Fruit fly (Drosophila melanogaster) whole organism, embryonic: Measurements from ENCODE around the gene CG17107.

ENCODE experiments used
- Abd-B ChIP-seq: fragments of 200-800 bp; sonication (Bioruptor generic); optimal IDR thresholded peaks from 2 replicates; lab custom pipeline; 2018; ENCODE audit warnings: missing biosample characterization, mild to moderate bottlenecking, missing genetic modification characterization, moderate library complexity
- Bdp1 ChIP-seq: fragments of 200-800 bp; sonication (Bioruptor generic); optimal IDR thresholded peaks from 3 replicates; lab custom pipeline; 2016; ENCODE audit warnings: missing biosample characterization, missing genetic modification characterization
- CG10321 ChIP-seq: fragments of 200-800 bp; sonication (Bioruptor generic); IDR thresholded peaks from 2 replicates; pipeline ENCODE4 v1.3.6; 2022; ENCODE audit warnings: missing biosample characterization, missing genetic modification characterization
- CG10462 ChIP-seq: fragments of 200-800 bp; sonication (Bioruptor generic); optimal IDR thresholded peaks from 2 replicates; lab custom pipeline; 2016; ENCODE audit warnings: missing biosample characterization, missing genetic modification characterization
- CG12744 ChIP-seq: fragments of 200-800 bp; sonication (Bioruptor generic); optimal IDR thresholded peaks from 2 replicates; lab custom pipeline; 2016; ENCODE audit warnings: missing biosample characterization, missing genetic modification characterization
- CG12769 ChIP-seq: fragments of 200-800 bp; sonication (Bioruptor generic); optimal IDR thresholded peaks from 2 replicates; lab custom pipeline; 2019; ENCODE audit warnings: missing biosample characterization, mild to moderate bottlenecking, missing genetic modification characterization, moderate library complexity
- CG13894 ChIP-seq: fragments of 200-800 bp; sonication (Bioruptor generic); optimal IDR thresholded peaks from 3 replicates; lab custom pipeline; 2018; ENCODE audit warnings: missing biosample characterization, mild to moderate bottlenecking, missing genetic modification characterization, moderate library complexity
- CG15269 ChIP-seq: fragments of 200-800 bp; sonication (Bioruptor generic); optimal IDR thresholded peaks from 2 replicates; lab custom pipeline; 2018; ENCODE audit warnings: missing biosample characterization, mild to moderate bottlenecking, missing genetic modification characterization, moderate library complexity
- CG16863 ChIP-seq: fragments of 200-800 bp; sonication (Bioruptor generic); optimal IDR thresholded peaks from 3 replicates; lab custom pipeline; 2016; ENCODE audit warnings: missing biosample characterization, missing genetic modification characterization
- CG17186 ChIP-seq: fragments of 200-800 bp; sonication (Bioruptor generic); optimal IDR thresholded peaks from 3 replicates; lab custom pipeline; 2017; ENCODE audit warnings: missing biosample characterization, missing genetic modification reagents, missing genetic modification characterization
- CG31224 ChIP-seq: fragments of 200-800 bp; sonication (Bioruptor generic); IDR thresholded peaks from 2 replicates; pipeline ENCODE4 v1.3.6; 2022; ENCODE audit warnings: missing biosample characterization, missing genetic modification characterization
- CG3281 ChIP-seq: fragments of 200-800 bp; sonication (Bioruptor generic); optimal IDR thresholded peaks from 3 replicates; lab custom pipeline; 2017; ENCODE audit warnings: missing biosample characterization, mild to moderate bottlenecking, missing genetic modification characterization
- CG4282 ChIP-seq: fragments of 200-800 bp; sonication (Bioruptor generic); optimal IDR thresholded peaks from 2 replicates; lab custom pipeline; 2016; ENCODE audit warnings: missing biosample characterization, missing genetic modification characterization
- CG4617 ChIP-seq: fragments of 200-800 bp; sonication (Bioruptor generic); optimal IDR thresholded peaks from 3 replicates; lab custom pipeline; 2016; ENCODE audit warnings: missing biosample characterization, missing genetic modification characterization, borderline replicate concordance
- CG4820 ChIP-seq: fragments of 200-800 bp; sonication (Bioruptor generic); optimal IDR thresholded peaks from 3 replicates; lab custom pipeline; 2016; ENCODE audit warnings: missing biosample characterization, missing genetic modification characterization
- CG5180 ChIP-seq: fragments of 200-800 bp; sonication (Bioruptor generic); optimal IDR thresholded peaks from 3 replicates; lab custom pipeline; 2017; ENCODE audit warnings: missing biosample characterization, missing genetic modification characterization, mild to moderate bottlenecking, moderate library complexity, missing genetic modification reagents
- CG9609 ChIP-seq: fragments of 200-800 bp; sonication (Bioruptor generic); optimal IDR thresholded peaks from 3 replicates; lab custom pipeline; 2016; ENCODE audit warnings: missing biosample characterization, missing genetic modification characterization
- Eip74EF ChIP-seq, 2 experiments: fragments of 200-800 bp in 1 of 2; fragments of >200 bp in 1 of 2; sonication (Bioruptor generic) in 1 of 2; optimal IDR thresholded peaks; 2 replicates each; lab custom pipeline; 2017 to 2019; ENCODE audit warnings: missing biosample characterization in 2 of 2, missing genetic modification characterization in 2 of 2, mild to moderate bottlenecking in 1 of 2, moderate library complexity in 1 of 2
- Hmx ChIP-seq: fragments of 200-800 bp; sonication (Bioruptor generic); optimal IDR thresholded peaks from 2 replicates; lab custom pipeline; 2016; ENCODE audit warnings: missing biosample characterization, missing genetic modification characterization
- Hr78 ChIP-seq, 2 experiments: fragments of 200-800 bp in 1 of 2; fragments of >200 bp in 1 of 2; sonication (Bioruptor generic) in 1 of 2; optimal IDR thresholded peaks; 2 replicates each; lab custom pipeline; 2017 to 2019; ENCODE audit warnings: missing biosample characterization in 2 of 2, missing genetic modification characterization in 2 of 2, mild to moderate bottlenecking in 1 of 2, moderate library complexity in 1 of 2
- Hsf ChIP-seq: fragments of 200-800 bp; sonication (Bioruptor generic); optimal IDR thresholded peaks from 3 replicates; lab custom pipeline; 2016; ENCODE audit warnings: missing biosample characterization, missing genetic modification characterization
- Neu2 ChIP-seq: fragments of 200-800 bp; sonication (Bioruptor generic); optimal IDR thresholded peaks from 3 replicates; lab custom pipeline; 2016; ENCODE audit warnings: missing biosample characterization, missing genetic modification characterization, borderline replicate concordance
- Stat92E ChIP-seq, 3 experiments: fragments of >200 bp in 2 of 3; fragments of 200-800 bp in 1 of 3; sonication (Bioruptor generic) in 1 of 3; optimal IDR thresholded peaks; 2 replicates each; lab custom pipeline; 2017 to 2019; ENCODE audit warnings: missing biosample characterization in 3 of 3, missing genetic modification characterization in 3 of 3, mild to moderate bottlenecking in 1 of 3, moderate library complexity in 1 of 3
- Trl ChIP-seq, 3 experiments: fragments of >200 bp in 2 of 3; fragments of 200-800 bp in 1 of 3; sonication (Bioruptor generic) in 1 of 3; optimal IDR thresholded peaks; 2 replicates in 1 of 3; 3 replicates in 2 of 3; lab custom pipeline; 2016 to 2017; ENCODE audit warnings: missing biosample characterization in 1 of 3, missing genetic modification characterization in 1 of 3
- bowl ChIP-seq: fragments of 200-800 bp; sonication (Bioruptor generic); IDR thresholded peaks from 2 replicates; pipeline ENCODE4 v1.3.6; 2022; ENCODE audit warnings: missing biosample characterization, missing genetic modification characterization
- cad ChIP-seq: fragments of >200 bp; optimal IDR thresholded peaks from 2 replicates; lab custom pipeline; 2017; ENCODE audit warnings: missing biosample characterization, missing genetic modification characterization
- caup ChIP-seq: fragments of 200-800 bp; sonication (Bioruptor generic); optimal IDR thresholded peaks from 3 replicates; lab custom pipeline; 2017; ENCODE audit warnings: missing biosample characterization, mild to moderate bottlenecking, missing genetic modification characterization, moderate library complexity; ENCODE audit not compliant: severe bottlenecking
- croc ChIP-seq: fragments of 200-800 bp; sonication (Bioruptor generic); conservative IDR thresholded peaks from 3 replicates; pipeline ENCODE4 v1.3.6; 2022; ENCODE audit warnings: missing biosample characterization, missing genetic modification characterization
- dati ChIP-seq: fragments of 200-800 bp; sonication (Bioruptor generic); IDR thresholded peaks from 2 replicates; pipeline ENCODE4 v1.3.6; 2022; ENCODE audit warnings: missing biosample characterization, missing genetic modification characterization
- dpn ChIP-seq, 2 experiments: fragments of 200-800 bp; sonication (Bioruptor generic); optimal IDR thresholded peaks; 3 replicates each; lab custom pipeline; 2016; ENCODE audit warnings: missing biosample characterization in 2 of 2, missing genetic modification characterization in 2 of 2
- exex ChIP-seq: fragments of 200-800 bp; sonication (Bioruptor generic); optimal IDR thresholded peaks from 4 replicates; lab custom pipeline; 2018; ENCODE audit warnings: missing biosample characterization, mild to moderate bottlenecking, missing genetic modification characterization, moderate library complexity
- fd3F ChIP-seq: fragments of 200-800 bp; sonication (Bioruptor generic); optimal IDR thresholded peaks from 2 replicates; lab custom pipeline; 2018; ENCODE audit warnings: missing biosample characterization, mild to moderate bottlenecking, missing genetic modification characterization, moderate library complexity
- gcm ChIP-seq: fragments of 200-800 bp; sonication (Bioruptor generic); optimal IDR thresholded peaks from 2 replicates; lab custom pipeline; 2019; ENCODE audit warnings: missing biosample characterization, mild to moderate bottlenecking, missing genetic modification characterization, moderate library complexity
- grn ChIP-seq: fragments of 200-800 bp; sonication (Bioruptor generic); optimal IDR thresholded peaks from 3 replicates; lab custom pipeline; 2017; ENCODE audit warnings: missing biosample characterization, missing genetic modification characterization
- klu ChIP-seq: fragments of 200-800 bp; sonication (Bioruptor generic); IDR thresholded peaks from 2 replicates; pipeline ENCODE4 v1.3.6; 2022; ENCODE audit warnings: missing biosample characterization, missing genetic modification characterization
- knrl ChIP-seq: fragments of 200-800 bp; sonication (Bioruptor generic); IDR thresholded peaks from 3 replicates; pipeline ENCODE4 v1.3.6; 2022; ENCODE audit warnings: missing biosample characterization, missing genetic modification characterization; ENCODE audit not compliant: partially characterized antibody
- lab ChIP-seq: fragments of 200-800 bp; sonication (Bioruptor generic); optimal IDR thresholded peaks from 3 replicates; lab custom pipeline; 2017; ENCODE audit warnings: missing biosample characterization, missing genetic modification characterization, mild to moderate bottlenecking, moderate library complexity, missing genetic modification reagents
- luna ChIP-seq: fragments of 200-800 bp; sonication (Bioruptor generic); optimal IDR thresholded peaks from 2 replicates; lab custom pipeline; 2016; ENCODE audit warnings: missing biosample characterization, missing genetic modification characterization
- mam ChIP-seq: fragments of 200-800 bp; sonication (Bioruptor generic); optimal IDR thresholded peaks from 3 replicates; lab custom pipeline; 2016; ENCODE audit warnings: missing biosample characterization, missing genetic modification characterization
- mirr ChIP-seq: fragments of 200-800 bp; sonication (Bioruptor generic); optimal IDR thresholded peaks from 3 replicates; lab custom pipeline; 2018; ENCODE audit warnings: missing biosample characterization, mild to moderate bottlenecking, missing genetic modification characterization
- sens ChIP-seq: fragments of 200-800 bp; sonication (Bioruptor generic); peaks from one replicate; lab custom pipeline; 2016; ENCODE audit warnings: missing biosample characterization, missing genetic modification characterization
- sima ChIP-seq: fragments of 200-800 bp; sonication (Bioruptor generic); optimal IDR thresholded peaks from 2 replicates; lab custom pipeline; 2016; ENCODE audit warnings: missing biosample characterization, missing genetic modification characterization
- stwl ChIP-seq: fragments of 200-800 bp; sonication (Bioruptor generic); optimal IDR thresholded peaks from 3 replicates; lab custom pipeline; 2018; ENCODE audit warnings: missing biosample characterization, mild to moderate bottlenecking, missing genetic modification characterization, moderate library complexity
- tgo ChIP-seq: fragments of 200-800 bp; sonication (Bioruptor generic); IDR thresholded peaks from 3 replicates; pipeline ENCODE4 v1.3.6; 2022; ENCODE audit warnings: missing biosample characterization, missing genetic modification characterization
- tup ChIP-seq: fragments of 200-800 bp; sonication (Bioruptor generic); optimal IDR thresholded peaks from 2 replicates; lab custom pipeline; 2016; ENCODE audit warnings: missing biosample characterization, mild to moderate bottlenecking, missing genetic modification characterization, moderate library complexity
- vvl ChIP-seq: fragments of 200-800 bp; sonication (Bioruptor generic); IDR thresholded peaks from 2 replicates; pipeline ENCODE4 v1.3.6; 2022; ENCODE audit warnings: missing biosample characterization, missing genetic modification characterization
- wdn ChIP-seq: fragments of 200-800 bp; sonication (Bioruptor generic); IDR thresholded peaks from 2 replicates; pipeline ENCODE4 v1.3.6; 2022; ENCODE audit warnings: missing biosample characterization, missing genetic modification characterization

The CG17107 gene

dm6 chr2L:10697992-10698391, 16.3 kb downstream of the CG17107 start, which contains the start of gene CG7300 (continued):
- TF ChIP-seq croc (GFP tag; lab: Robert Waterston, UW): no peak; the same call in 2 of the 3 replicates

- TF ChIP-seq mirr (peak; percentile 69), CG17186 (GFP tag; lab: Kevin White, UChicago) (no peak), CG15269 (no peak), klu (GFP tag; lab: Robert Waterston, UW) (no peak), fd3F (GFP tag; lab: Kevin White, UChicago) (no peak), CG10321 (GFP tag; lab: Robert Waterston, UW) (no peak), stwl (tag; lab: Kevin White, UChicago) (no peak), Eip74EF (GFP tag; optimal IDR thresholded peaks at IDR 0.05; lab: Kevin White, UChicago) (no peak), Bdp1 (no peak), Neu2 (no peak), Hmx (GFP tag; lab: Kevin White, UChicago) (no peak), CG4617 (GFP tag; lab: Kevin White, UChicago) (no peak), gcm (GFP tag; lab: Kevin White, UChicago) (no peak), CG10462 (GFP tag; lab: Kevin White, UChicago) (no peak), tup (GFP tag; lab: Kevin White, UChicago) (no peak), mam (no peak), CG13894 (no peak), dati (no peak), CG31224 (GFP tag; lab: Robert Waterston, UW) (no peak), CG3281 (GFP tag; lab: Kevin White, UChicago) (no peak), Trl (optimal IDR thresholded peaks at IDR 0.05; lab: Kevin White, UChicago) (no peak), Trl (GFP tag; optimal IDR thresholded peaks at IDR 0.05; lab: Kevin White, UChicago) (no peak), CG16863 (GFP tag; lab: Kevin White, UChicago) (no peak), Hr78 (GFP tag; optimal IDR thresholded peaks at IDR 0.05; lab: Kevin White, UChicago) (no peak), CG4282 (GFP tag; lab: Kevin White, UChicago) (no peak), Hsf (no peak), Stat92E (GFP tag; optimal IDR thresholded peaks at IDR 0.05; lab: Kevin White, UChicago) (no peak), sens (GFP tag; lab: Kevin White, UChicago) (peak; percentile 53), bowl (GFP tag; lab: Robert Waterston, UW) (no peak), sima (GFP tag; lab: Kevin White, UChicago) (no peak), wdn (no peak), CG9609 (GFP tag; lab: Kevin White, UChicago) (no peak), CG5180 (GFP tag; lab: Kevin White, UChicago) (peak; percentile 9), knrl (GFP tag; lab: Robert Waterston, UW) (no peak), exex (tag; lab: Kevin White, UChicago) (peak; percentile 45), CG4820 (GFP tag; lab: Kevin White, UChicago) (no peak), grn (GFP tag; lab: Kevin White, UChicago) (peak; percentile 6), caup (GFP tag; lab: Kevin White, UChicago) (peak; percentile 2), luna (GFP tag; lab: Kevin White, UChicago) (no peak), Abd-B (GFP tag; lab: Kevin White, UChicago) (no peak), CG12769 (tag; lab: Kevin White, UChicago) (no peak), vvl (GFP tag; lab: Robert Waterston, UW) (0 out of 2 replicates have a peak, but pooled peaks have one; percentile 18), CG12744 (GFP tag; lab: Kevin White, UChicago) (no peak), cad (no peak), dpn (GFP tag; optimal IDR thresholded peaks at IDR 0.05; lab: Kevin White, UChicago) (no peak), lab (no peak), tgo (no peak)
Observed at dm6 chr2L:10701499-10702062, 19.9 kb downstream of the CG17107 start, which contains the start of gene Lip1. Gene Lip1 (minus strand): TSS chr2L:10701544.
